Worm (Caenorhabditis elegans) whole organism, L1 larva: Measurements from ENCODE around the gene sars-1.

Experiments used
- C34B4.2 ChIP-seq: sonication (generic microtip); optimal IDR thresholded peaks from 2 replicates; lab custom pipeline; 2017; ENCODE audit warnings: mild to moderate bottlenecking, missing genetic modification characterization, missing compliant biosample characterization
- Y116A8C.19 ChIP-seq: sonication (generic microtip); optimal IDR thresholded peaks from 2 replicates; lab custom pipeline; 2016; ENCODE audit warnings: missing compliant biosample characterization, missing genetic modification characterization, borderline replicate concordance
- aly-2 ChIP-seq: fragments of 150-350 bp; optimal IDR thresholded peaks from 2 replicates; lab custom pipeline; 2014; ENCODE audit warnings: missing biosample characterization, missing genetic modification characterization
- blmp-1 ChIP-seq: fragments of 150-350 bp; optimal IDR thresholded peaks from 2 replicates; lab custom pipeline; 2014; ENCODE audit warnings: missing biosample characterization, missing genetic modification characterization
- ceh-8 ChIP-seq: fragments of 200-800 bp; sonication (Bioruptor generic); optimal IDR thresholded peaks from 2 replicates; lab custom pipeline; 2018; ENCODE audit warnings: mild to moderate bottlenecking, missing genetic modification characterization, moderate library complexity, missing compliant biosample characterization
- ceh-82 ChIP-seq, 3 experiments: fragments of 150-350 bp in 1 of 3; sonication (generic microtip) in 2 of 3; optimal IDR thresholded peaks; 2 replicates each; lab custom pipeline; 2014 to 2017; ENCODE audit warnings: missing biosample characterization in 3 of 3, missing genetic modification characterization in 3 of 3
- ceh-88 ChIP-seq: fragments of 200-800 bp; sonication (Bioruptor generic); IDR thresholded peaks from 2 replicates; pipeline ENCODE4 v1.3.6; 2022; ENCODE audit warnings: missing genetic modification characterization, missing compliant biosample characterization
- ceh-90 ChIP-seq: sonication (generic microtip); optimal IDR thresholded peaks from 2 replicates; lab custom pipeline; 2016; ENCODE audit warnings: missing genetic modification characterization, missing compliant biosample characterization
- ces-1 ChIP-seq: fragments of 150-350 bp; optimal IDR thresholded peaks from 2 replicates; lab custom pipeline; 2014; ENCODE audit warnings: missing biosample characterization, missing genetic modification reagents, missing genetic modification characterization
- dsc-1 ChIP-seq: sonication (generic microtip); optimal IDR thresholded peaks from 2 replicates; lab custom pipeline; 2016; ENCODE audit warnings: mild to moderate bottlenecking, missing genetic modification characterization, missing compliant biosample characterization
- efl-1 ChIP-seq, 4 experiments: fragments of 150-350 bp; optimal IDR thresholded peaks in 3 of 4; peaks in 1 of 4; 1 replicate in 1 of 4; 2 replicates in 3 of 4; lab custom pipeline; 2014; ENCODE audit warnings: missing biosample characterization in 2 of 4, missing genetic modification characterization in 2 of 4, missing genetic modification reagents in 2 of 4
- efl-3 ChIP-seq: fragments of 200-800 bp; sonication (Bioruptor generic); optimal IDR thresholded peaks from 2 replicates; lab custom pipeline; 2018; ENCODE audit warnings: mild to moderate bottlenecking, missing genetic modification characterization, missing compliant biosample characterization
- ets-5 ChIP-seq: fragments of 200-800 bp; sonication (Bioruptor generic); IDR thresholded peaks from 2 replicates; pipeline ENCODE4 v1.3.6; 2022; ENCODE audit warnings: missing genetic modification characterization, missing compliant biosample characterization
- fkh-4 ChIP-seq: sonication (generic microtip); optimal IDR thresholded peaks from 2 replicates; lab custom pipeline; 2016; ENCODE audit warnings: missing compliant biosample characterization, missing genetic modification characterization, borderline replicate concordance
- fos-1 ChIP-seq: fragments of 150-350 bp; optimal IDR thresholded peaks from 2 replicates; lab custom pipeline; 2014; ENCODE audit warnings: missing biosample characterization, missing genetic modification characterization
- grh-1 ChIP-seq: fragments of 200-800 bp; sonication (Bioruptor generic); IDR thresholded peaks from 2 replicates; pipeline ENCODE4 v1.3.6; 2022; ENCODE audit warnings: missing genetic modification reagents, missing genetic modification characterization, missing compliant biosample characterization
- irx-1 ChIP-seq: sonication (generic microtip); optimal IDR thresholded peaks from 2 replicates; lab custom pipeline; 2016; ENCODE audit warnings: missing genetic modification characterization, missing compliant biosample characterization
- isw-1 ChIP-seq: fragments of 200-800 bp; sonication (Bioruptor generic); IDR thresholded peaks from 2 replicates; pipeline ENCODE4 v1.3.6; 2022; ENCODE audit warnings: missing genetic modification characterization, missing compliant biosample characterization
- jun-1 ChIP-seq: fragments of 150-350 bp; optimal IDR thresholded peaks from 2 replicates; lab custom pipeline; 2014; ENCODE audit warnings: missing biosample characterization, missing genetic modification reagents, missing genetic modification characterization
- lin-13 ChIP-seq: fragments of 150-350 bp; optimal IDR thresholded peaks from 2 replicates; lab custom pipeline; 2014; ENCODE audit warnings: missing biosample characterization, missing genetic modification reagents, missing genetic modification characterization
- lin-14 ChIP-seq: fragments of 200-800 bp; sonication (Bioruptor generic); optimal IDR thresholded peaks from 2 replicates; lab custom pipeline; 2018; ENCODE audit warnings: mild to moderate bottlenecking, missing genetic modification characterization, moderate library complexity, missing compliant biosample characterization
- lin-35 ChIP-seq, 2 experiments: fragments of 150-350 bp; optimal IDR thresholded peaks; 2 replicates each; lab custom pipeline; 2014; ENCODE audit warnings: missing biosample characterization in 2 of 2, missing genetic modification characterization in 2 of 2, missing genetic modification reagents in 2 of 2
- mab-9 ChIP-seq: fragments of 200-800 bp; sonication (Bioruptor generic); IDR thresholded peaks from 2 replicates; pipeline ENCODE4 v1.3.6; 2022; ENCODE audit warnings: missing genetic modification reagents, missing genetic modification characterization, missing compliant biosample characterization
- mdl-1 ChIP-seq, 2 experiments: fragments of 150-350 bp; optimal IDR thresholded peaks; 2 replicates each; lab custom pipeline; 2014 to 2017; ENCODE audit warnings: missing biosample characterization in 2 of 2, missing genetic modification characterization in 2 of 2, inconsistent platforms in 1 of 2
- nhr-11 ChIP-seq: fragments of 150-350 bp; optimal IDR thresholded peaks from 2 replicates; lab custom pipeline; 2014; ENCODE audit warnings: missing biosample characterization, missing genetic modification characterization
- nhr-12 ChIP-seq: sonication (generic microtip); optimal IDR thresholded peaks from 2 replicates; lab custom pipeline; 2017; ENCODE audit warnings: missing biosample characterization, missing genetic modification characterization
- nhr-47 ChIP-seq: sonication (generic microtip); optimal IDR thresholded peaks from 2 replicates; lab custom pipeline; 2016; ENCODE audit warnings: mild to moderate bottlenecking, missing genetic modification characterization, moderate library complexity, missing compliant biosample characterization
- nhr-71 ChIP-seq: sonication (generic microtip); optimal IDR thresholded peaks from 2 replicates; lab custom pipeline; 2016; ENCODE audit warnings: mild to moderate bottlenecking, missing genetic modification characterization, moderate library complexity, missing compliant biosample characterization
- nhr-84 ChIP-seq: sonication (generic microtip); optimal IDR thresholded peaks from 2 replicates; lab custom pipeline; 2017; ENCODE audit warnings: missing biosample characterization, missing genetic modification characterization
- nhr-90 ChIP-seq: sonication (generic microtip); optimal IDR thresholded peaks from 2 replicates; lab custom pipeline; 2016; ENCODE audit warnings: mild to moderate bottlenecking, missing genetic modification characterization, missing compliant biosample characterization; ENCODE audit not compliant: poor library complexity
- rnt-1 ChIP-seq: sonication (generic microtip); optimal IDR thresholded peaks from 2 replicates; lab custom pipeline; 2016; ENCODE audit warnings: mild to moderate bottlenecking, missing genetic modification characterization, moderate library complexity, missing compliant biosample characterization
- skn-1 ChIP-seq: fragments of 150-350 bp; optimal IDR thresholded peaks from 2 replicates; lab custom pipeline; 2014; ENCODE audit warnings: missing biosample characterization, missing genetic modification characterization
- snpc-4 ChIP-seq: fragments of 150-350 bp; optimal IDR thresholded peaks from 2 replicates; lab custom pipeline; 2014; ENCODE audit warnings: missing biosample characterization, missing genetic modification characterization
- snu-23 ChIP-seq: sonication (generic microtip); optimal IDR thresholded peaks from 2 replicates; lab custom pipeline; 2016; ENCODE audit warnings: missing genetic modification characterization, missing compliant biosample characterization
- sptf-1 ChIP-seq: fragments of 150-350 bp; optimal IDR thresholded peaks from 2 replicates; lab custom pipeline; 2014; ENCODE audit warnings: missing biosample characterization, missing genetic modification characterization
- sup-37 ChIP-seq: fragments of 200-800 bp; sonication (Bioruptor generic); optimal IDR thresholded peaks from 2 replicates; lab custom pipeline; 2018; ENCODE audit warnings: mild to moderate bottlenecking, missing genetic modification characterization, missing compliant biosample characterization
- tbx-2 ChIP-seq: sonication (generic microtip); optimal IDR thresholded peaks from 2 replicates; lab custom pipeline; 2016; ENCODE audit warnings: missing genetic modification characterization, missing compliant biosample characterization
- tlp-1 ChIP-seq: fragments of 150-350 bp; optimal IDR thresholded peaks from 2 replicates; lab custom pipeline; 2014; ENCODE audit warnings: missing biosample characterization, missing genetic modification characterization
- unc-130 ChIP-seq: fragments of 150-350 bp; optimal IDR thresholded peaks from 2 replicates; lab custom pipeline; 2017; ENCODE audit warnings: missing biosample characterization, missing genetic modification characterization, inconsistent platforms
- vab-15 ChIP-seq: sonication (generic microtip); optimal IDR thresholded peaks from 2 replicates; lab custom pipeline; 2017; ENCODE audit warnings: missing genotype, mild to moderate bottlenecking, missing genetic modification characterization, missing compliant biosample characterization
- xbp-1 ChIP-seq: sonication (generic microtip); optimal IDR thresholded peaks from 2 replicates; lab custom pipeline; 2016; ENCODE audit warnings: missing genetic modification characterization, missing compliant biosample characterization
- ztf-11 ChIP-seq, 2 experiments: sonication (generic microtip); optimal IDR thresholded peaks; 2 replicates each; lab custom pipeline; 2016 to 2017; ENCODE audit warnings: missing genetic modification characterization in 2 of 2, missing biosample characterization in 1 of 2, missing compliant biosample characterization in 1 of 2
- ztf-4 ChIP-seq: fragments of 150-350 bp; optimal IDR thresholded peaks from 2 replicates; lab custom pipeline; 2014; ENCODE audit warnings: missing biosample characterization, missing genetic modification characterization

The sars-1 gene

DNA sequence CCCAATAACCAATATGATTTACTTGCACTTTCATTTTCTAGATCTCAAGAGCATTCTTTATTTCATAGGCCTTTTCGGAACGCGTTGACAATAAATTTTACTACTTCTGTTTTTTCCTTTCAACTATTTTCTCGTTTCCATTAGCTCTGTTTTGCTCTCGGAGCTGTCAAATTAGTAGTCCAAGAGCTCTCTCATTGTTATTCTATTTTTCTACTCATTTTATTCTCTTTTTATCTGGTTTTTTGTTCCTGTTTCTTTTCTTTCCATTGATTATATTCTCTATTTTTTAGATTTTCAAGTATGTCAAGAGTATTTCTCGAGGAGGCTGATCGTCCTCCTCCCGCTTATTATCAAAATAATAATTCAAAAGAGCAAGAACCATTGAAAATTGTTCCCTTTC is 43.6 kb downstream of the sars-1 start, which contains the start of gene T04B2.3:
T04B2.3 (plus strand) TSS at position 301 of the 400 bp plus-strand sequence.
- TF ChIP-seq fkh-4 (tag; lab: Kevin White, UChicago) (no peak), lin-14 (GFP tag; lab: Kevin White, UChicago) (no peak), unc-130 (tag; lab: Kevin White, UChicago) (no peak), nhr-11 (no peak), xbp-1 (no peak), nhr-12 (tag; lab: Kevin White, UChicago) (no peak), ceh-82 (tag; optimal IDR thresholded peaks at IDR 0.05; lab: Kevin White, UChicago) (no peak), sup-37 (GFP tag; lab: Kevin White, UChicago) (no peak), nhr-84 (no peak)
- TF ChIP-seq, all 84 proteins: peak for 0

DNA sequence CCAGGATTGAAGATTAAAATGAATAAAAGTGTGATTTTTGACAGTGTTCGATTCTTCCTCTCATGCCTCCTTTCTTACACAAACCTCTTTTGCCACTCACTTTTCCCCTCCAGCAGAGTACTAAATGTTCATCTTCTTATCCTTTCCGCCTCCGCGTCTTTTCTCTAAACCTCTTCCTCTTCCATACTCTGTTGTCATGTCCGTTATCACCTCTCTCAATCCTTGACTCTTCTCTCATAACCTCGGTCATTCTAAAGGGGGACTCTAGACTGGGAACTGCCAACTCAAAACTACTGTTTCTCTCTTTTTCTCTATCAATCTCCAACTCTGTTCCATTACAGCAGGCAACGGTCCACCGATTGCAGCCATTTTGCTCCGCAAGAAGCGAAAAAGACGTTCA is 44.7 kb downstream of the sars-1 start:
- TF ChIP-seq efl-1 (optimal IDR thresholded peaks at IDR 0.05; lab: Kevin White, UChicago) (no peak), efl-1 (GFP tag; optimal IDR thresholded peaks at IDR 0.05 in 1 of 2; lab: Kevin White, UChicago) (peak in 1 of 2 experiments; percentile 59), lin-35 (GFP tag; optimal IDR thresholded peaks at IDR 0.05; lab: Kevin White, UChicago) (no peak), isw-1 (no peak), ceh-8 (GFP tag; lab: Kevin White, UChicago) (no peak), sup-37 (GFP tag; lab: Kevin White, UChicago) (no peak), jun-1 (no peak), tlp-1 (tag; lab: Kevin White, UChicago) (no peak), rnt-1 (tag; lab: Kevin White, UChicago) (peak; percentile 25), snpc-4 (tag; lab: Kevin White, UChicago) (no peak), aly-2 (tag; lab: Kevin White, UChicago) (no peak), ceh-82 (tag; optimal IDR thresholded peaks at IDR 0.05; lab: Kevin White, UChicago) (no peak), nhr-71 (tag; lab: Kevin White, UChicago) (no peak), efl-3 (GFP tag; lab: Kevin White, UChicago) (no peak), nhr-90 (tag; lab: Kevin White, UChicago) (no peak), mdl-1 (tag; optimal IDR thresholded peaks at IDR 0.05; lab: Kevin White, UChicago) (no peak), Y116A8C.19 (tag; lab: Kevin White, UChicago) (no peak), blmp-1 (tag; lab: Kevin White, UChicago) (peak; percentile 18), lin-14 (GFP tag; lab: Kevin White, UChicago) (peak; percentile 72), fos-1 (tag; lab: Kevin White, UChicago) (no peak), ces-1 (no peak), snu-23 (GFP tag; lab: Kevin White, UChicago) (no peak), lin-13 (GFP tag; lab: Kevin White, UChicago) (no peak), ceh-88 (GFP tag; lab: Robert Waterston, UW) (no peak), skn-1 (tag; lab: Kevin White, UChicago) (no peak), ceh-90 (tag; lab: Kevin White, UChicago) (no peak), nhr-11 (no peak), mab-9 (GFP tag; lab: Robert Waterston, UW) (no peak), vab-15 (tag; lab: Kevin White, UChicago) (no peak)

DNA sequence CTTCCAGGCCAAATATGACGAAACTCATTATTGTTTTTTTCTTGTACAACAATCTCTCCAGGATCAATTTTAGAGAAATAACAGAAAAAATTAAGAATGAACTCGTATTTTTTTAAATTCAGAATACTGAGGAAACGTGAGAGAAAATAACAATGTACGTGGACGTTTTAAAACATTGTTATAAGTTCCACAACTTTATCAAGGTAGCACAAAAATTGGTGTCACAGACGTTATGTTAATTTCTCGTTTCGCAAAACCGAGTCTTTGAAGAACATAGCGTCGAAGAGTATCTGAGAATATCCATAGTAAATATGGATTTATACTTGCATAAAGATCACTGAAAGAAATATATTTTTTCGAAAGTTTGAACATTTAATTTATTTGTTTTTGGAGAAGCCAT is 47.6 kb downstream of the sars-1 start, which contains the start of gene T04B2.8:
T04B2.8 (minus strand) TSS at position 101 of the 400 bp plus-strand sequence.
- TF ChIP-seq efl-1 (optimal IDR thresholded peaks at IDR 0.05; lab: Kevin White, UChicago) (no peak), efl-1 (GFP tag; optimal IDR thresholded peaks at IDR 0.05 in 1 of 2; lab: Kevin White, UChicago) (no peak), snu-23 (GFP tag; lab: Kevin White, UChicago) (no peak), ets-5 (no peak), grh-1 (GFP tag; lab: Robert Waterston, UW) (no peak), isw-1 (no peak)
- TF ChIP-seq, all 84 proteins: peak for 0

DNA sequence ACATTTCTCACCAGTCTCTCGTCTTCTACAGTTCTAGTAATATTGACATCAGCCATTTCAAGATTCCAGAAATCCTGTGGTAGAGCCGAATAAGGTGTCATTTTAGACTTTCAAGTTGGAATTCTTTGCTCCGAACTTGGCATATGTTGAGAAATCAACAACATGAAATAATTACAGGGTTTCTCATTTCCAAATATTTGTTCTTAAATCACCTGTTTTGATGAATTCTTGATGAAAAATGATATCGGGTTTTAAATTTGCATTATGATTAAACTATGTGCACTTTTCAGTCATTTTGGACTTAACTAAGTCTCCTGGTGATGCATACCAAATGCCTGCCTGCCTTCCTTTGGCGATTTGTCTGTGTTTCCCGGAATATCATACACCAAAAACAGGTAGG is 50.0 kb downstream of the sars-1 start, which contains the start of gene srv-12:
srv-12 (minus strand) TSS at position 101 of the 400 bp plus-strand sequence.
- TF ChIP-seq xbp-1 (no peak), dsc-1 (no peak), nhr-47 (no peak), tbx-2 (tag; lab: Kevin White, UChicago) (no peak), ztf-4 (no peak), ztf-11 (tag; optimal IDR thresholded peaks at IDR 0.05; lab: Kevin White, UChicago) (no peak), irx-1 (tag; lab: Kevin White, UChicago) (no peak), nhr-12 (tag; lab: Kevin White, UChicago) (no peak), snpc-4 (tag; lab: Kevin White, UChicago) (no peak), grh-1 (GFP tag; lab: Robert Waterston, UW) (no peak), sptf-1 (tag; lab: Kevin White, UChicago) (no peak), mab-9 (GFP tag; lab: Robert Waterston, UW) (no peak), fos-1 (tag; lab: Kevin White, UChicago) (no peak), C34B4.2 (tag; lab: Kevin White, UChicago) (no peak)
